Worm (Caenorhabditis elegans) whole organism, L1 larva: Measurements from ENCODE around the gene R05D3.9.

Experiments
- ama-1 ChIP-seq: fragments of 150-350 bp; optimal IDR thresholded peaks from 2 replicates; lab custom pipeline; 2014
- elt-2 ChIP-seq: sonication (generic microtip); optimal IDR thresholded peaks from 2 replicates; lab custom pipeline; 2016; ENCODE audit warnings: missing genetic modification characterization, mild to moderate bottlenecking, inconsistent platforms, missing compliant biosample characterization, missing genetic modification reagents
- lsy-2 ChIP-seq, 2 experiments: fragments of 150-350 bp; optimal IDR thresholded peaks; 2 replicates each; lab custom pipeline; 2014; ENCODE audit warnings: missing biosample characterization in 2 of 2, missing genetic modification characterization in 2 of 2
- pqm-1 ChIP-seq: sonication (generic microtip); optimal IDR thresholded peaks from 3 replicates; lab custom pipeline; 2017; ENCODE audit warnings: missing biosample characterization, missing genetic modification characterization

- no peak for TF ChIP-seq pqm-1 (tag; lab: Kevin White, UChicago)
- TF ChIP-seq lsy-2 (tag; optimal IDR thresholded peaks at IDR 0.05; lab: Kevin White, UChicago): no peak
- no peak for TF ChIP-seq ama-1 (lab: Kevin White, UChicago)
- TF ChIP-seq elt-2 (tag; lab: Kevin White, UChicago): no peak
These were observed 5.1 kb downstream of the R05D3.9 start, which contains the start of gene R05D3.3 for ce11 chrIII:8363253-8364061.
